Worm (Caenorhabditis elegans) whole organism, midembryonic: ENCODE data around the gene F43C11.3.

Experiments
- T22C8.4 ChIP-seq: fragments of 200-800 bp; sonication (Bioruptor generic); IDR thresholded peaks from 2 replicates; pipeline ENCODE4 v1.3.6; 2022; ENCODE audit warnings: missing genetic modification characterization, missing compliant biosample characterization
- cog-1 ChIP-seq: sonication (generic microtip); optimal IDR thresholded peaks from 2 replicates; lab custom pipeline; 2016; ENCODE audit warnings: missing genetic modification characterization, missing compliant biosample characterization
- flt-1 ChIP-seq: fragments of 200-800 bp; sonication (Bioruptor generic); IDR thresholded peaks from 2 replicates; pipeline ENCODE4 v1.3.6; 2022; ENCODE audit warnings: missing genetic modification characterization, missing compliant biosample characterization
- klf-2 ChIP-seq: fragments of 200-800 bp; sonication (Bioruptor generic); conservative IDR thresholded peaks from 2 replicates; pipeline ENCODE4 v1.3.6; 2022; ENCODE audit warnings: missing genetic modification reagents, missing genetic modification characterization, missing compliant biosample characterization
- med-1 ChIP-seq: sonication (generic microtip); optimal IDR thresholded peaks from 2 replicates; lab custom pipeline; 2017; ENCODE audit warnings: missing genetic modification characterization, mild to moderate bottlenecking, missing compliant biosample characterization, antibody characterized with exemption, missing genetic modification reagents; ENCODE audit not compliant: insufficient read depth
- ref-1 ChIP-seq: fragments of 200-800 bp; sonication (Bioruptor generic); conservative IDR thresholded peaks from 2 replicates; pipeline ENCODE4 v1.3.6; 2022; ENCODE audit warnings: missing genetic modification reagents, missing genetic modification characterization, missing compliant biosample characterization
- ztf-29 ChIP-seq: fragments of 200-800 bp; sonication (Bioruptor generic); IDR thresholded peaks from 2 replicates; pipeline ENCODE4 v1.3.6; 2022; ENCODE audit warnings: missing genetic modification reagents, missing genetic modification characterization, missing compliant biosample characterization

- TF ChIP-seq cog-1 (tag; lab: Kevin White, UChicago): no peak
- no peak for TF ChIP-seq T22C8.4
- TF ChIP-seq ref-1: no peak
- TF ChIP-seq flt-1 (GFP tag; lab: Robert Waterston, UW): no peak
- no peak for TF ChIP-seq med-1 (GFP tag; lab: Kevin White, UChicago)
- TF ChIP-seq klf-2: no peak
- no peak for TF ChIP-seq ztf-29 (GFP tag; lab: Robert Waterston, UW)
These were observed 28.2 kb upstream of the F43C11.3 start, which contains the start of gene ZK1240.11 for ce11 chrII:2324956-2325355.
